Worm (Caenorhabditis elegans): ENCODE measurements around the gene Y54E2A.8.

ce11 chrII:14779851-14780250, 1.7 kb downstream of the Y54E2A.8 start:
- TF ChIP-seq flh-1 (GFP tag; optimal IDR thresholded peaks at IDR 0.05) (no peak), nhr-76 (tag; optimal IDR thresholded peaks at IDR 0.05) (no peak), blmp-1 (tag; optimal IDR thresholded peaks at IDR 0.05) (no peak), lin-13 (tag; optimal IDR thresholded peaks at IDR 0.05) (no peak), drap-1 (GFP tag; optimal IDR thresholded peaks at IDR 0.05) (no peak), unc-62 (GFP tag; optimal IDR thresholded peaks at IDR 0.05) (no peak), ztf-11 (tag; optimal IDR thresholded peaks at IDR 0.05) (no peak), snpc-4 (tag; optimal IDR thresholded peaks at IDR 0.05) (no peak), sem-2 (GFP tag; optimal IDR thresholded peaks at IDR 0.05) (no peak), lsy-2 (tag; optimal IDR thresholded peaks at IDR 0.05) (no peak)
